Worm (Caenorhabditis elegans): ENCODE data around the gene F40C5.2.

- TF ChIP-seq klf-2 (GFP tag; conservative IDR thresholded peaks at IDR 0.05) (no peak), cog-1 (tag; optimal IDR thresholded peaks at IDR 0.05) (no peak), ref-1 (GFP tag; conservative IDR thresholded peaks at IDR 0.05) (no peak), T22C8.4 (GFP tag; IDR thresholded peaks at IDR 0.05) (no peak), ztf-23 (GFP tag; IDR thresholded peaks at IDR 0.05) (no peak)
These were observed 10.2 kb downstream of the F40C5.2 start for ce11 chrV:3581034-3581433.
